Worm (Caenorhabditis elegans) whole organism, early embryonic: Measurements from ENCODE around the gene ifb-2.

Source experiments
- B0310.2 ChIP-seq: sonication (generic microtip); optimal IDR thresholded peaks from 2 replicates; lab custom pipeline; 2016; ENCODE audit warnings: mild to moderate bottlenecking, missing genetic modification characterization, missing compliant biosample characterization
- F13C5.2 ChIP-seq: sonication (generic microtip); optimal IDR thresholded peaks from 2 replicates; lab custom pipeline; 2017; ENCODE audit warnings: mild to moderate bottlenecking, missing genetic modification characterization, inconsistent platforms, missing compliant biosample characterization
- aly-1 ChIP-seq: sonication (generic microtip); optimal IDR thresholded peaks from 2 replicates; lab custom pipeline; 2016; ENCODE audit warnings: missing genetic modification characterization, missing compliant biosample characterization
- ama-1 ChIP-seq: fragments of 150-350 bp; optimal IDR thresholded peaks from 2 replicates; lab custom pipeline; 2014
- ceh-13 ChIP-seq: fragments of 200-800 bp; sonication (Bioruptor generic); optimal IDR thresholded peaks from 2 replicates; lab custom pipeline; 2018; ENCODE audit warnings: mild to moderate bottlenecking, missing genetic modification characterization, missing compliant biosample characterization
- ceh-36 ChIP-seq: sonication (generic microtip); optimal IDR thresholded peaks from 2 replicates; lab custom pipeline; 2016; ENCODE audit warnings: missing genetic modification characterization, inconsistent platforms, missing compliant biosample characterization
- ets-7 ChIP-seq: sonication (generic microtip); optimal IDR thresholded peaks from 2 replicates; lab custom pipeline; 2016; ENCODE audit warnings: missing genotype, missing genetic modification characterization, missing compliant biosample characterization
- flt-1 ChIP-seq: fragments of 200-800 bp; sonication (Bioruptor generic); IDR thresholded peaks from 2 replicates; pipeline ENCODE4 v1.3.6; 2022; ENCODE audit warnings: missing genetic modification characterization, missing compliant biosample characterization
- hmbx-1 ChIP-seq: sonication (generic microtip); optimal IDR thresholded peaks from 2 replicates; lab custom pipeline; 2016; ENCODE audit warnings: mild to moderate bottlenecking, missing genetic modification characterization, missing compliant biosample characterization
- hmg-4 ChIP-seq: fragments of 200-800 bp; sonication (Bioruptor generic); optimal IDR thresholded peaks from 2 replicates; lab custom pipeline; 2018; ENCODE audit warnings: mild to moderate bottlenecking, missing genetic modification characterization, missing compliant biosample characterization
- hnd-1 ChIP-seq: sonication (generic microtip); optimal IDR thresholded peaks from 2 replicates; lab custom pipeline; 2016; ENCODE audit warnings: missing genetic modification characterization, missing compliant biosample characterization
- pes-1 ChIP-seq: fragments of 200-800 bp; sonication (Bioruptor generic); IDR thresholded peaks from 2 replicates; pipeline ENCODE4 v1.3.6; 2022; ENCODE audit warnings: missing genetic modification reagents, missing genetic modification characterization, missing compliant biosample characterization
- scrt-1 ChIP-seq: fragments of 200-800 bp; sonication (Bioruptor generic); IDR thresholded peaks from 2 replicates; pipeline ENCODE4 v1.3.6; 2022; ENCODE audit warnings: missing genetic modification characterization, missing compliant biosample characterization
- sea-1 ChIP-seq: fragments of 200-800 bp; sonication (Bioruptor generic); conservative IDR thresholded peaks from 2 replicates; pipeline ENCODE4 v1.3.6; 2022; ENCODE audit warnings: missing genetic modification characterization, missing compliant biosample characterization
- tbx-11 ChIP-seq: fragments of 200-800 bp; sonication (Bioruptor generic); IDR thresholded peaks from 2 replicates; pipeline ENCODE4 v1.3.6; 2022; ENCODE audit warnings: missing genetic modification characterization, missing compliant biosample characterization
- tbx-37 ChIP-seq: fragments of 200-800 bp; sonication (Bioruptor generic); conservative IDR thresholded peaks from 2 replicates; pipeline ENCODE4 v1.3.6; 2022; ENCODE audit warnings: missing genetic modification reagents, missing genetic modification characterization, missing compliant biosample characterization
- tra-4 ChIP-seq: sonication (generic microtip); optimal IDR thresholded peaks from 2 replicates; lab custom pipeline; 2017; ENCODE audit warnings: missing genetic modification characterization, missing compliant biosample characterization

Gene ifb-2

ce11 chrII:5730343-5731083 lies 19.5 kb upstream of the ifb-2 start, which contains the start of the genes C18A3.7 and C18A3.11:
Gene C18A3.7, minus strand, starts transcription at chrII:5730443.
Gene C18A3.11, plus strand, starts transcription at chrII:5731033.
- TF ChIP-seq F13C5.2 (tag; lab: Kevin White, UChicago), result no peak
- TF ChIP-seq hmg-4, result no peak
- TF ChIP-seq B0310.2 (tag; lab: Kevin White, UChicago), result no peak
- TF ChIP-seq ceh-13 (GFP tag; lab: Kevin White, UChicago), result no peak
- no peak for TF ChIP-seq scrt-1 (GFP tag; lab: Robert Waterston, UW)
- no peak for TF ChIP-seq hmbx-1 (tag; lab: Kevin White, UChicago)
- no peak for TF ChIP-seq ama-1 (lab: Kevin White, UChicago)
- TF ChIP-seq ceh-36 (tag; lab: Kevin White, UChicago), result no peak
- no peak for TF ChIP-seq tbx-37 (GFP tag; lab: Robert Waterston, UW)
- TF ChIP-seq tbx-11 (GFP tag; lab: Robert Waterston, UW), result no peak
- no peak for TF ChIP-seq tra-4
- no peak for TF ChIP-seq sea-1 (GFP tag; lab: Robert Waterston, UW)
- TF ChIP-seq aly-1 (tag; lab: Kevin White, UChicago), result no peak
- no peak for TF ChIP-seq pes-1 (GFP tag; lab: Robert Waterston, UW)
- TF ChIP-seq ets-7 (tag; lab: Kevin White, UChicago), result no peak
- no peak for TF ChIP-seq hnd-1

ce11 chrII:5734883-5735282 lies 15.1 kb upstream of the ifb-2 start:
- TF ChIP-seq ets-7 (tag; lab: Kevin White, UChicago), result no peak

ce11 chrII:5735744-5736143 lies 14.2 kb upstream of the ifb-2 start:
- no peak for TF ChIP-seq F13C5.2 (tag; lab: Kevin White, UChicago)
- TF ChIP-seq hmg-4, result no peak
- TF ChIP-seq hnd-1, result no peak
- peak; percentile 77 for TF ChIP-seq ets-7 (tag; lab: Kevin White, UChicago)
- TF ChIP-seq ama-1 (lab: Kevin White, UChicago), result no peak
- TF ChIP-seq pes-1 (GFP tag; lab: Robert Waterston, UW), result no peak
- no peak for TF ChIP-seq tbx-37 (GFP tag; lab: Robert Waterston, UW)

ce11 chrII:5736599-5736998 lies 13.4 kb upstream of the ifb-2 start:
- no peak for TF ChIP-seq ama-1 (lab: Kevin White, UChicago)
- no peak for TF ChIP-seq sea-1 (GFP tag; lab: Robert Waterston, UW)
- no peak for TF ChIP-seq B0310.2 (tag; lab: Kevin White, UChicago)
- no peak for TF ChIP-seq ceh-13 (GFP tag; lab: Kevin White, UChicago)
- no peak for TF ChIP-seq tbx-37 (GFP tag; lab: Robert Waterston, UW)
- no peak for TF ChIP-seq hnd-1
- no peak for TF ChIP-seq hmg-4
- TF ChIP-seq pes-1 (GFP tag; lab: Robert Waterston, UW), result no peak

- TF ChIP-seq tbx-37 (GFP tag; lab: Robert Waterston, UW) (no peak), ama-1 (lab: Kevin White, UChicago) (no peak), ceh-13 (GFP tag; lab: Kevin White, UChicago) (no peak), aly-1 (tag; lab: Kevin White, UChicago) (no peak), ets-7 (tag; lab: Kevin White, UChicago) (no peak), pes-1 (GFP tag; lab: Robert Waterston, UW) (no peak), B0310.2 (tag; lab: Kevin White, UChicago) (no peak), hmbx-1 (tag; lab: Kevin White, UChicago) (no peak), F13C5.2 (tag; lab: Kevin White, UChicago) (no peak), tbx-11 (GFP tag; lab: Robert Waterston, UW) (no peak), sea-1 (GFP tag; lab: Robert Waterston, UW) (no peak), ceh-36 (tag; lab: Kevin White, UChicago) (no peak), scrt-1 (GFP tag; lab: Robert Waterston, UW) (no peak; the same call in 1 of the 2 replicates), hnd-1 (no peak)
Measured at ce11 chrII:5738795-5739194, 11.2 kb upstream of the ifb-2 start, which contains the start of gene hlh-14. Gene hlh-14, minus strand, starts transcription at chrII:5738895.

- TF ChIP-seq ceh-36 (tag; lab: Kevin White, UChicago) (no peak), ceh-13 (GFP tag; lab: Kevin White, UChicago) (no peak), flt-1 (no peak), tbx-37 (GFP tag; lab: Robert Waterston, UW) (no peak), ets-7 (tag; lab: Kevin White, UChicago) (no peak), tbx-11 (GFP tag; lab: Robert Waterston, UW) (no peak), pes-1 (GFP tag; lab: Robert Waterston, UW) (no peak), hnd-1 (no peak), hmbx-1 (tag; lab: Kevin White, UChicago) (no peak), aly-1 (tag; lab: Kevin White, UChicago) (no peak), tra-4 (no peak), ama-1 (lab: Kevin White, UChicago) (no peak), hmg-4 (no peak)
Measured at ce11 chrII:5742767-5743166, 7.2 kb upstream of the ifb-2 start.

ce11 chrII:5744342-5744741 lies 5.6 kb upstream of the ifb-2 start:
- TF ChIP-seq hnd-1 (no peak), tbx-11 (GFP tag; lab: Robert Waterston, UW) (no peak), hmg-4 (no peak), tbx-37 (GFP tag; lab: Robert Waterston, UW) (no peak), tra-4 (no peak), ceh-36 (tag; lab: Kevin White, UChicago) (no peak), scrt-1 (GFP tag; lab: Robert Waterston, UW) (no peak), ets-7 (tag; lab: Kevin White, UChicago) (no peak), pes-1 (GFP tag; lab: Robert Waterston, UW) (no peak), hmbx-1 (tag; lab: Kevin White, UChicago) (no peak)
